Fruit fly (Drosophila melanogaster): Measurements from ENCODE around the gene Prx6a.
A peak's percentile ranks its signal among the peaks of the same experiment; 100 is the strongest.

The Prx6a gene

DNA sequence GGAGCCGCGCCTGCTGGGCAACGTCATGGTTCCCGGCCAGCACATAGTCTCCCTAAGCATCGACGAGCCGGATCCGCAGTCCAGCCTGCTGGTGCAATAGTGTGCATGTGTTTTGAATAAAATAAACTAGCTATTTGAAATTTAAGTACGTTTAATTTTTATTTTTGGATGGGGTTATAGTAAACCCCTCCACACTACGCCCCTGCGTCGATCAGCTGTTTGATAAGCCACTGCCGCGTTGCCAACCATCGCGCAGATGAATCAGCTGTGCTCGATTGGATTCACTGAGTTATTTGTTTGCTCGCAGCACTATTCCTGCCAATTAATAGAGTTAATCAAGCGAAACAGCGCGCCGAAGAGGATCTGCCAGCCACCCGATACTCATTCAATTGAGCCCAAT lies 827 bp upstream of the Prx6a start, which contains the start of gene RabGGTb:
Gene RabGGTb (plus strand): TSS at position 254 of the 400 bp plus-strand sequence.
- TF ChIP-seq CG7368 (GFP tag; optimal IDR thresholded peaks at IDR 0.05) (peak; percentile 12), CG6792 (GFP tag; optimal IDR thresholded peaks at IDR 0.05) (peak; percentile 39), OdsH (GFP tag; optimal IDR thresholded peaks at IDR 0.05) (peak; percentile 45), Gug (GFP tag; IDR thresholded peaks at IDR 0.05) (peak; percentile 54), CG8119 (GFP tag; IDR thresholded peaks at IDR 0.05) (peak; percentile 71), Hr38 (GFP tag; optimal IDR thresholded peaks at IDR 0.05) (no peak), esn (GFP tag; optimal IDR thresholded peaks at IDR 0.05) (peak; percentile 65), Eip93F (GFP tag; optimal IDR thresholded peaks at IDR 0.05) (no peak), Eip75B (GFP tag; optimal IDR thresholded peaks at IDR 0.05) (peak; percentile 52), fd85E (GFP tag; optimal IDR thresholded peaks at IDR 0.05) (no peak), dsx (GFP tag; optimal IDR thresholded peaks at IDR 0.05; ENCODE audit: poor library complexity, severe bottlenecking) (no peak), CG16779 (tag; optimal IDR thresholded peaks at IDR 0.05) (no peak), Ets96B (tag; optimal IDR thresholded peaks at IDR 0.05) (peak; percentile 21), fkh (GFP tag; optimal IDR thresholded peaks at IDR 0.05) (no peak), CG10669 (GFP tag; optimal IDR thresholded peaks at IDR 0.05) (peak; percentile 17), CG8632 (GFP tag; optimal IDR thresholded peaks at IDR 0.05) (no peak), salr (GFP tag; optimal IDR thresholded peaks at IDR 0.05) (no peak), CG9139 (GFP tag; optimal IDR thresholded peaks at IDR 0.05) (no peak), Sox102F (GFP tag; optimal IDR thresholded peaks at IDR 0.05) (peak; percentile 44), Met (GFP tag; optimal IDR thresholded peaks at IDR 0.05) (peak; percentile 63), cyc (GFP tag; optimal IDR thresholded peaks at IDR 0.05) (peak; percentile 50), CG32006 (GFP tag; optimal IDR thresholded peaks at IDR 0.05) (peak; percentile 56), CG8319 (GFP tag; optimal IDR thresholded peaks at IDR 0.05) (peak; percentile 1), Hr4 (GFP tag; optimal IDR thresholded peaks at IDR 0.05) (peak; percentile 45), acj6 (GFP tag; optimal IDR thresholded peaks at IDR 0.05) (peak; percentile 72), Sox15 (GFP tag; optimal IDR thresholded peaks at IDR 0.05) (no peak), ss (GFP tag; optimal IDR thresholded peaks at IDR 0.05) (peak in 1 of 2 experiments; percentile 12), fd59A (GFP tag; optimal IDR thresholded peaks at IDR 0.05) (peak; percentile 21), pdm3 (GFP tag; optimal IDR thresholded peaks at IDR 0.05) (peak; percentile 52), CG11762 (GFP tag; optimal IDR thresholded peaks at IDR 0.05; ENCODE audit: insufficient read depth) (peak; percentile 39), CG11294 (GFP tag; IDR thresholded peaks at IDR 0.05) (peak; percentile 33; the same call in 1 of the 2 replicates), CG4318 (GFP tag; optimal IDR thresholded peaks at IDR 0.05) (no peak), vri (GFP tag; optimal IDR thresholded peaks at IDR 0.05) (peak; percentile 22), eg (GFP tag; IDR thresholded peaks at IDR 0.05) (peak; percentile 85), svp (GFP tag) (peak; percentile 80), CG11902 (GFP tag; optimal IDR thresholded peaks at IDR 0.05) (peak; percentile 15), Blimp-1 (GFP tag; optimal IDR thresholded peaks at IDR 0.05) (no peak), Eip78C (GFP tag) (peak; percentile 75), net (GFP tag; optimal IDR thresholded peaks at IDR 0.05) (peak; percentile 59), CG6163 (GFP tag; IDR thresholded peaks at IDR 0.05) (peak; percentile 86), CG6854 (GFP tag; optimal IDR thresholded peaks at IDR 0.05) (peak; percentile 29), CG6276 (GFP tag; optimal IDR thresholded peaks at IDR 0.05) (peak; percentile 21), Lpt (GFP tag; optimal IDR thresholded peaks at IDR 0.05) (no peak), spab (GFP tag; optimal IDR thresholded peaks at IDR 0.05) (no peak), Sox14 (GFP tag; optimal IDR thresholded peaks at IDR 0.05) (peak; percentile 57), CG3032 (tag; optimal IDR thresholded peaks at IDR 0.05) (peak; percentile 51), CG6808 (GFP tag; optimal IDR thresholded peaks at IDR 0.05) (peak; percentile 35), Hr39 (GFP tag; optimal IDR thresholded peaks at IDR 0.05) (peak; percentile 77), topi (GFP tag; optimal IDR thresholded peaks at IDR 0.05) (peak; percentile 54), CG31627 (GFP tag; optimal IDR thresholded peaks at IDR 0.05) (peak; percentile 60), CG34406 (GFP tag; optimal IDR thresholded peaks at IDR 0.05) (peak; percentile 48), lz (GFP tag; optimal IDR thresholded peaks at IDR 0.05) (peak; percentile 84)
